Worm (Caenorhabditis elegans): ENCODE data around the gene nlp-31.

- TF ChIP-seq ama-1 (optimal IDR thresholded peaks at IDR 0.05) (no peak), egl-27 (tag; optimal IDR thresholded peaks at IDR 0.05) (no peak), nhr-11 (tag; optimal IDR thresholded peaks at IDR 0.05) (no peak), skn-1 (tag; optimal IDR thresholded peaks at IDR 0.05) (no peak), nhr-23 (tag; optimal IDR thresholded peaks at IDR 0.05) (no peak), jun-1 (tag; optimal IDR thresholded peaks at IDR 0.05) (no peak), unc-62 (GFP tag; optimal IDR thresholded peaks at IDR 0.05) (no peak), ceh-9 (tag; optimal IDR thresholded peaks at IDR 0.05) (no peak), ztf-4 (tag; optimal IDR thresholded peaks at IDR 0.05) (no peak), ceh-82 (tag; optimal IDR thresholded peaks at IDR 0.05) (no peak), nhr-25 (tag; optimal IDR thresholded peaks at IDR 0.05) (no peak), ceh-28 (tag; optimal IDR thresholded peaks at IDR 0.05) (no peak), mdl-1 (tag; optimal IDR thresholded peaks at IDR 0.05) (no peak)
Observed at ce11 chrV:3974361-3974760, 5.5 kb upstream of the nlp-31 start, which contains the start of gene str-82.
